Fruit fly (Drosophila melanogaster) whole organism, embryonic: ENCODE data around the gene Sec3.
A peak's percentile ranks its signal among the peaks of the same experiment; 100 is the strongest.

Source experiments
- BEAF-32 ChIP-seq: fragments of 200-800 bp; sonication (Bioruptor generic); optimal IDR thresholded peaks from 3 replicates; lab custom pipeline; 2017; ENCODE audit warnings: missing biosample characterization, missing genetic modification characterization, mild to moderate bottlenecking, moderate library complexity, missing genetic modification reagents
- CG10267 ChIP-seq: fragments of 200-800 bp; sonication (Bioruptor generic); optimal IDR thresholded peaks from 2 replicates; lab custom pipeline; 2018; ENCODE audit warnings: missing biosample characterization, mild to moderate bottlenecking, missing genetic modification characterization, moderate library complexity
- CG10462 ChIP-seq: fragments of 200-800 bp; sonication (Bioruptor generic); optimal IDR thresholded peaks from 2 replicates; lab custom pipeline; 2016; ENCODE audit warnings: missing biosample characterization, missing genetic modification characterization
- CG11456 ChIP-seq: fragments of 200-800 bp; sonication (Bioruptor generic); IDR thresholded peaks from 3 replicates; pipeline ENCODE4 v1.3.6; 2022; ENCODE audit warnings: missing biosample characterization, missing genetic modification characterization
- CG11504 ChIP-seq: fragments of 200-800 bp; sonication (Bioruptor generic); optimal IDR thresholded peaks from 3 replicates; lab custom pipeline; 2019; ENCODE audit warnings: missing biosample characterization, mild to moderate bottlenecking, missing genetic modification characterization, moderate library complexity
- CG12769 ChIP-seq: fragments of 200-800 bp; sonication (Bioruptor generic); optimal IDR thresholded peaks from 2 replicates; lab custom pipeline; 2019; ENCODE audit warnings: missing biosample characterization, mild to moderate bottlenecking, missing genetic modification characterization, moderate library complexity
- CG15514 ChIP-seq: fragments of 200-800 bp; sonication (Bioruptor generic); optimal IDR thresholded peaks from 3 replicates; lab custom pipeline; 2017; ENCODE audit warnings: missing biosample characterization, missing genetic modification characterization, mild to moderate bottlenecking, moderate library complexity, missing genetic modification reagents
- CG1603 ChIP-seq: fragments of 200-800 bp; sonication (Bioruptor generic); optimal IDR thresholded peaks from 2 replicates; lab custom pipeline; 2019; ENCODE audit warnings: missing biosample characterization, mild to moderate bottlenecking, missing genetic modification characterization, moderate library complexity
- CG17385 ChIP-seq: fragments of 200-800 bp; sonication (Bioruptor generic); optimal IDR thresholded peaks from 3 replicates; lab custom pipeline; 2018; ENCODE audit warnings: missing biosample characterization, mild to moderate bottlenecking, missing genetic modification characterization
- CG18262 ChIP-seq: fragments of 200-800 bp; optimal IDR thresholded peaks from 3 replicates; lab custom pipeline; 2019; ENCODE audit warnings: missing biosample characterization, mild to moderate bottlenecking, missing genetic modification characterization, moderate library complexity
- CG2678 ChIP-seq: fragments of 200-800 bp; sonication (Bioruptor generic); optimal IDR thresholded peaks from 3 replicates; lab custom pipeline; 2019; ENCODE audit warnings: missing biosample characterization, mild to moderate bottlenecking, missing genetic modification characterization, moderate library complexity
- CG2712 ChIP-seq: fragments of 200-800 bp; optimal IDR thresholded peaks from 3 replicates; lab custom pipeline; 2019; ENCODE audit warnings: missing biosample characterization, mild to moderate bottlenecking, missing genetic modification characterization, moderate library complexity
- CG30020 ChIP-seq: fragments of 200-800 bp; optimal IDR thresholded peaks from 2 replicates; lab custom pipeline; 2019; ENCODE audit warnings: missing biosample characterization, mild to moderate bottlenecking, missing genetic modification characterization, moderate library complexity
- CG30403 ChIP-seq: fragments of 200-800 bp; sonication (Bioruptor generic); optimal IDR thresholded peaks from 3 replicates; lab custom pipeline; 2016; ENCODE audit warnings: missing biosample characterization, missing genetic modification characterization
- CG31441 ChIP-seq: fragments of 200-800 bp; sonication (Bioruptor generic); IDR thresholded peaks from 2 replicates; pipeline ENCODE4 v1.3.6; 2022; ENCODE audit warnings: missing biosample characterization, missing genetic modification characterization
- CG3163 ChIP-seq: fragments of 200-800 bp; sonication (Bioruptor generic); optimal IDR thresholded peaks from 3 replicates; lab custom pipeline; 2016; ENCODE audit warnings: missing biosample characterization, missing genetic modification characterization
- CG8290 ChIP-seq, 3 experiments: fragments of 200-800 bp; sonication (Bioruptor generic); optimal IDR thresholded peaks; 2 replicates each; lab custom pipeline; 2016 to 2019; ENCODE audit warnings: missing biosample characterization in 3 of 3, missing genetic modification characterization in 3 of 3, mild to moderate bottlenecking in 2 of 3, moderate library complexity in 1 of 3
- CG8388 ChIP-seq: fragments of 200-800 bp; sonication (Bioruptor generic); optimal IDR thresholded peaks from 2 replicates; lab custom pipeline; 2019; ENCODE audit warnings: missing biosample characterization, mild to moderate bottlenecking, missing genetic modification characterization, moderate library complexity
- D19A ChIP-seq: fragments of 200-800 bp; optimal IDR thresholded peaks from 3 replicates; lab custom pipeline; 2019; ENCODE audit warnings: missing biosample characterization, mild to moderate bottlenecking, missing genetic modification characterization, moderate library complexity
- Dip3 ChIP-seq: fragments of 200-800 bp; sonication (Bioruptor generic); optimal IDR thresholded peaks from 3 replicates; lab custom pipeline; 2016; ENCODE audit warnings: missing biosample characterization, missing genetic modification characterization
- Dp ChIP-seq: fragments of 200-800 bp; sonication (Bioruptor generic); optimal IDR thresholded peaks from 2 replicates; lab custom pipeline; 2018; ENCODE audit warnings: missing biosample characterization, mild to moderate bottlenecking, missing genetic modification characterization, moderate library complexity
- Fer1 ChIP-seq: fragments of 200-800 bp; sonication (Bioruptor generic); optimal IDR thresholded peaks from 2 replicates; lab custom pipeline; 2017; ENCODE audit warnings: missing biosample characterization, mild to moderate bottlenecking, missing genetic modification characterization
- Hr3 ChIP-seq: fragments of 200-800 bp; sonication (Bioruptor generic); optimal IDR thresholded peaks from 3 replicates; lab custom pipeline; 2016; ENCODE audit warnings: missing biosample characterization, missing genetic modification characterization
- Hr39 ChIP-seq: fragments of >200 bp; optimal IDR thresholded peaks from 2 replicates; lab custom pipeline; 2017
- Hr51 ChIP-seq, 2 experiments: fragments of 200-800 bp; sonication (Bioruptor generic); optimal IDR thresholded peaks; 2 replicates in 1 of 2; 3 replicates in 1 of 2; lab custom pipeline; 2016 to 2018; ENCODE audit warnings: missing biosample characterization in 2 of 2, missing genetic modification characterization in 2 of 2, mild to moderate bottlenecking in 1 of 2, moderate library complexity in 1 of 2
- Hsf ChIP-seq: fragments of 200-800 bp; sonication (Bioruptor generic); optimal IDR thresholded peaks from 3 replicates; lab custom pipeline; 2016; ENCODE audit warnings: missing biosample characterization, missing genetic modification characterization
- Med ChIP-seq: fragments of 200-800 bp; sonication (Bioruptor generic); peaks from one replicate; lab custom pipeline; 2016; ENCODE audit warnings: missing biosample characterization, missing genetic modification characterization, mild to moderate bottlenecking, inconsistent platforms, moderate library complexity
- Nf-YC ChIP-seq: fragments of 200-800 bp; optimal IDR thresholded peaks from 3 replicates; lab custom pipeline; 2019; ENCODE audit warnings: missing biosample characterization, mild to moderate bottlenecking, missing genetic modification characterization, moderate library complexity
- Rfx ChIP-seq: fragments of 200-800 bp; sonication (Bioruptor generic); IDR thresholded peaks from 2 replicates; pipeline ENCODE4 v1.3.6; 2022; ENCODE audit warnings: missing biosample characterization, missing genetic modification characterization
- Xbp1 ChIP-seq: fragments of 200-800 bp; sonication (Bioruptor generic); optimal IDR thresholded peaks from 3 replicates; lab custom pipeline; 2016; ENCODE audit warnings: missing biosample characterization, mild to moderate bottlenecking, missing genetic modification characterization
- YL-1 ChIP-seq: fragments of 200-800 bp; sonication (Bioruptor generic); optimal IDR thresholded peaks from 3 replicates; lab custom pipeline; 2017; ENCODE audit warnings: missing biosample characterization, mild to moderate bottlenecking, missing genetic modification characterization
- aop ChIP-seq: fragments of 200-800 bp; sonication (Bioruptor generic); IDR thresholded peaks from 2 replicates; pipeline ENCODE4 v1.3.6; 2022; ENCODE audit warnings: missing biosample characterization, missing genetic modification characterization
- bsh ChIP-seq, 2 experiments: fragments of 200-800 bp; sonication (Bioruptor generic); optimal IDR thresholded peaks; 2 replicates each; lab custom pipeline; 2017 to 2018; ENCODE audit warnings: mild to moderate bottlenecking in 2 of 2, missing biosample characterization in 2 of 2, missing genetic modification characterization in 2 of 2, moderate library complexity in 1 of 2
- chif ChIP-seq, 2 experiments: fragments of 200-800 bp; sonication (Bioruptor generic); optimal IDR thresholded peaks; 3 replicates each; lab custom pipeline; 2016; ENCODE audit warnings: missing biosample characterization in 2 of 2, missing genetic modification characterization in 2 of 2
- ci ChIP-seq: fragments of 200-800 bp; sonication (Bioruptor generic); IDR thresholded peaks from 3 replicates; pipeline ENCODE4 v1.3.6; 2022; ENCODE audit warnings: missing biosample characterization, missing genetic modification characterization
- crp ChIP-seq, 2 experiments: fragments of 200-800 bp; sonication (Bioruptor generic); optimal IDR thresholded peaks; 2 replicates in 1 of 2; 3 replicates in 1 of 2; lab custom pipeline; 2017; ENCODE audit warnings: missing biosample characterization in 2 of 2, missing genetic modification characterization in 2 of 2, mild to moderate bottlenecking in 1 of 2, moderate library complexity in 1 of 2
- eyg ChIP-seq: fragments of 200-800 bp; sonication (Bioruptor generic); optimal IDR thresholded peaks from 3 replicates; lab custom pipeline; 2016; ENCODE audit warnings: missing biosample characterization, missing genetic modification characterization
- gem ChIP-seq: fragments of 200-800 bp; sonication (Bioruptor generic); optimal IDR thresholded peaks from 2 replicates; lab custom pipeline; 2019; ENCODE audit warnings: missing biosample characterization, mild to moderate bottlenecking, missing genetic modification characterization, moderate library complexity
- gfzf ChIP-seq: fragments of 200-800 bp; sonication (Bioruptor generic); optimal IDR thresholded peaks from 2 replicates; lab custom pipeline; 2016; ENCODE audit warnings: missing biosample characterization, mild to moderate bottlenecking, missing genetic modification characterization, moderate library complexity
- grau ChIP-seq: fragments of 200-800 bp; optimal IDR thresholded peaks from 3 replicates; lab custom pipeline; 2019; ENCODE audit warnings: missing biosample characterization, mild to moderate bottlenecking, missing genetic modification characterization, moderate library complexity
- insv ChIP-seq, 2 experiments: fragments of 200-800 bp; sonication (Bioruptor generic); optimal IDR thresholded peaks; 3 replicates each; lab custom pipeline; 2016 to 2018; ENCODE audit warnings: missing biosample characterization in 2 of 2, missing genetic modification characterization in 2 of 2
- lilli ChIP-seq: fragments of 200-800 bp; sonication (Bioruptor generic); optimal IDR thresholded peaks from 3 replicates; lab custom pipeline; 2016; ENCODE audit warnings: missing biosample characterization, missing genetic modification characterization
- lmd ChIP-seq: fragments of 200-800 bp; sonication (Bioruptor generic); IDR thresholded peaks from 2 replicates; pipeline ENCODE4 v1.3.6; 2022; ENCODE audit warnings: missing biosample characterization, missing genetic modification characterization
- mam ChIP-seq: fragments of 200-800 bp; sonication (Bioruptor generic); optimal IDR thresholded peaks from 3 replicates; lab custom pipeline; 2016; ENCODE audit warnings: missing biosample characterization, missing genetic modification characterization
- pzg ChIP-seq: fragments of 200-800 bp; sonication (Bioruptor generic); optimal IDR thresholded peaks from 3 replicates; lab custom pipeline; 2018; ENCODE audit warnings: missing biosample characterization, mild to moderate bottlenecking, missing genetic modification characterization, moderate library complexity
- stwl ChIP-seq: fragments of 200-800 bp; sonication (Bioruptor generic); optimal IDR thresholded peaks from 3 replicates; lab custom pipeline; 2018; ENCODE audit warnings: missing biosample characterization, mild to moderate bottlenecking, missing genetic modification characterization, moderate library complexity
- trem ChIP-seq: fragments of 200-800 bp; optimal IDR thresholded peaks from 3 replicates; lab custom pipeline; 2019; ENCODE audit warnings: missing biosample characterization, mild to moderate bottlenecking, missing genetic modification characterization, moderate library complexity
- unpg ChIP-seq: fragments of 200-800 bp; sonication (Bioruptor generic); optimal IDR thresholded peaks from 3 replicates; lab custom pipeline; 2018; ENCODE audit warnings: missing biosample characterization, mild to moderate bottlenecking, missing genetic modification characterization, moderate library complexity
- zfh1 ChIP-seq: fragments of 200-800 bp; sonication (Bioruptor generic); IDR thresholded peaks from 3 replicates; pipeline ENCODE4 v1.3.6; 2022; ENCODE audit warnings: missing biosample characterization, missing genetic modification characterization

Gene Sec3

dm6 chr3L:17427013-17427412 lies 2.0 kb upstream of the Sec3 start, which contains the start of gene Polr3G (continued):
- TF ChIP-seq Hsf (GFP tag; lab: Kevin White, UChicago), result peak; percentile 40
- TF ChIP-seq zfh1 (GFP tag; lab: Robert Waterston, UW), result peak; percentile 27; the same call in 2 of the 3 replicates
- no peak for TF ChIP-seq Hr39
- TF ChIP-seq eyg (GFP tag; lab: Kevin White, UChicago), result peak; percentile 7
- TF ChIP-seq CG3163, result no peak
- TF ChIP-seq CG18262 (tag; lab: Kevin White, UChicago), result peak; percentile 21
- TF ChIP-seq Rfx, result peak; percentile 56
- peak; percentile 48 for TF ChIP-seq lilli (GFP tag; lab: Kevin White, UChicago)
- TF ChIP-seq trem (tag; lab: Kevin White, UChicago), result peak; percentile 32
- TF ChIP-seq CG31441, result no peak; the same call in 1 of the 2 replicates
- TF ChIP-seq lmd (GFP tag; lab: Robert Waterston, UW), result no peak
- peak in 1 of 2 experiments; percentile 2 for TF ChIP-seq chif (GFP tag; optimal IDR thresholded peaks at IDR 0.05; lab: Kevin White, UChicago)
- TF ChIP-seq bsh (GFP tag; optimal IDR thresholded peaks at IDR 0.05; lab: Kevin White, UChicago), result peak in 1 of 2 experiments; percentile 11
- no peak for TF ChIP-seq CG11456 (GFP tag; lab: Robert Waterston, UW)
- TF ChIP-seq gfzf (GFP tag; lab: Kevin White, UChicago), result peak; percentile 2
- TF ChIP-seq D19A (tag; lab: Kevin White, UChicago), result peak; percentile 99
- peak; percentile 8 for TF ChIP-seq CG2712
- TF ChIP-seq Nf-YC, result peak; percentile 33
- TF ChIP-seq CG8388, result no peak
- peak; percentile 33 for TF ChIP-seq grau (tag; lab: Kevin White, UChicago)
- no peak for TF ChIP-seq aop
- 0 out of 3 replicates have a peak, but pooled peaks have one; percentile 45 for TF ChIP-seq ci (GFP tag; lab: Robert Waterston, UW)
- peak; percentile 26 for TF ChIP-seq YL-1 (GFP tag; lab: Kevin White, UChicago)
- peak; percentile 39 for TF ChIP-seq CG15514 (GFP tag; lab: Kevin White, UChicago)
- no peak for TF ChIP-seq Dip3
- no peak for TF ChIP-seq insv (GFP tag; optimal IDR thresholded peaks at IDR 0.05; lab: Kevin White, UChicago)
- TF ChIP-seq unpg (GFP tag; lab: Kevin White, UChicago), result peak; percentile 9
- peak; percentile 50 for TF ChIP-seq Hr3 (GFP tag; lab: Kevin White, UChicago)
- peak; percentile 11 for TF ChIP-seq BEAF-32
- peak; percentile 29 for TF ChIP-seq CG12769
- TF ChIP-seq CG30403 (GFP tag; lab: Kevin White, UChicago), result peak; percentile 20
- TF ChIP-seq CG8290 (GFP tag; optimal IDR thresholded peaks at IDR 0.05; lab: Kevin White, UChicago), result no peak
- peak in 1 of 2 experiments; percentile 36 for TF ChIP-seq CG8290 (tag; optimal IDR thresholded peaks at IDR 0.05; lab: Kevin White, UChicago)
- TF ChIP-seq Dp, result peak; percentile 1
- peak; percentile 25 for TF ChIP-seq CG2678 (tag; lab: Kevin White, UChicago)
- peak; percentile 59 to 93 for TF ChIP-seq crp (GFP tag; optimal IDR thresholded peaks at IDR 0.05; lab: Kevin White, UChicago)
- peak; percentile 37 for TF ChIP-seq Xbp1 (GFP tag; lab: Kevin White, UChicago)
- no peak for TF ChIP-seq CG10462
- peak; percentile 80 for TF ChIP-seq Med (GFP tag; lab: Kevin White, UChicago)
- TF ChIP-seq CG30020 (tag; lab: Kevin White, UChicago), result peak; percentile 14
- peak; percentile 10 for TF ChIP-seq CG10267
- TF ChIP-seq Fer1 (GFP tag; lab: Kevin White, UChicago), result peak; percentile 26
- TF ChIP-seq pzg, result peak; percentile 39
- peak; percentile 26 for TF ChIP-seq gem (tag; lab: Kevin White, UChicago)
- TF ChIP-seq mam (GFP tag; lab: Kevin White, UChicago), result no peak
- peak; percentile 43 for TF ChIP-seq CG1603
- TF ChIP-seq Hr51 (GFP tag; optimal IDR thresholded peaks at IDR 0.05; lab: Kevin White, UChicago), result peak in 1 of 2 experiments; percentile 19
- peak; percentile 25 for TF ChIP-seq CG17385 (GFP tag; lab: Kevin White, UChicago)
- peak; percentile 28 for TF ChIP-seq stwl
- TF ChIP-seq CG11504 (tag; lab: Kevin White, UChicago), result peak; percentile 6
